Fruit fly (Drosophila melanogaster) whole organism, adult: ENCODE measurements around the gene Gad1.

Experiments used
- CG1620 ChIP-seq: fragments of 200-800 bp; sonication (Bioruptor generic); optimal IDR thresholded peaks from 2 replicates; lab custom pipeline; 2016; ENCODE audit warnings: missing biosample characterization, missing genetic modification characterization
- CG33017 ChIP-seq: fragments of 200-800 bp; sonication (Bioruptor generic); optimal IDR thresholded peaks from 2 replicates; lab custom pipeline; 2018; ENCODE audit warnings: missing biosample characterization, mild to moderate bottlenecking, missing genetic modification characterization, moderate library complexity
- CG7045 ChIP-seq: fragments of 200-800 bp; sonication (Bioruptor generic); optimal IDR thresholded peaks from 2 replicates; lab custom pipeline; 2017; ENCODE audit warnings: missing biosample characterization, mild to moderate bottlenecking, missing genetic modification characterization
- Crg-1 ChIP-seq: fragments of 200-800 bp; sonication (Bioruptor generic); optimal IDR thresholded peaks from 2 replicates; lab custom pipeline; 2016; ENCODE audit warnings: missing biosample characterization, missing genetic modification characterization
- Hr96 ChIP-seq: fragments of 200-800 bp; sonication (Bioruptor generic); optimal IDR thresholded peaks from 2 replicates; lab custom pipeline; 2016; ENCODE audit warnings: missing biosample characterization, missing genetic modification characterization
- bab1 ChIP-seq: fragments of 200-800 bp; sonication (Bioruptor generic); optimal IDR thresholded peaks from 3 replicates; lab custom pipeline; 2019; ENCODE audit warnings: missing biosample characterization, mild to moderate bottlenecking, missing genetic modification characterization, moderate library complexity
- kay ChIP-seq: fragments of 200-800 bp; sonication (Bioruptor generic); peaks from one replicate; lab custom pipeline; 2016; ENCODE audit warnings: missing biosample characterization, missing genetic modification characterization, borderline replicate concordance
- pad ChIP-seq: fragments of 200-800 bp; sonication (Bioruptor generic); optimal IDR thresholded peaks from 3 replicates; lab custom pipeline; 2017; ENCODE audit warnings: missing biosample characterization, missing genetic modification characterization, mild to moderate bottlenecking, moderate library complexity, missing genetic modification reagents
- toe ChIP-seq: fragments of 200-800 bp; sonication (Bioruptor generic); optimal IDR thresholded peaks from 2 replicates; lab custom pipeline; 2016; ENCODE audit warnings: missing biosample characterization, missing genetic modification characterization

DNA sequence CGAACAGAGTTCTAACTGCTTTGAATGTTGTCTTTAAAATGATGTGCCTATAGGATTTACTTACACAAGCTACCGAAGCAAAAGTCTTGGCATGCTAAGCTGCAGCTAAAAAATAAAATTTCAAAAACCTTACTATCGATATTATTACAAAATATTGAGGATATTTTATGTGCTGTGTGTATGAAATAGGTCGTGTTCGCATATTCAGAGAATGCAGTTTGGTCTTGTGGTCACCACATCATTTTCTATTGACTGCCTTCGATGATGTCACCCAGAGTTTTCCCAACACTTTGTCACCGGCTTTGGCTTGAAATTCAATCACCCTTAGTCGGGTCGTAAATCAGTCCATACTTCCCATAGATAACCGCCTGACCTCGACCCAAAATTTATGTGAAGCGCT is 40.9 kb downstream of the Gad1 start, which contains the start of gene Dpy-30L2:
- TF ChIP-seq CG33017 (tag; lab: Kevin White, UChicago) (no peak), pad (GFP tag; lab: Kevin White, UChicago) (no peak), bab1 (GFP tag; lab: Kevin White, UChicago) (no peak), kay (GFP tag; lab: Kevin White, UChicago) (no peak), toe (GFP tag; lab: Kevin White, UChicago) (no peak), CG1620 (no peak), CG7045 (no peak), Hr96 (GFP tag; lab: Kevin White, UChicago) (no peak), Crg-1 (GFP tag; lab: Kevin White, UChicago) (no peak)
